Fruit fly (Drosophila melanogaster) Kc167 (cell line): ENCODE data around the gene CG5567.
"Not testable (repeated sequence)": the region's sequence is repeated elsewhere in the genome, so short reads cannot be mapped to it uniquely, and the experiment has no call there.

Experiments
- Myc ChIP-seq: fragments of >200 bp; optimal IDR thresholded peaks from 2 replicates; lab custom pipeline; 2017; ENCODE audit warnings: missing external identifiers
- Sin3A ChIP-seq: fragments of >200 bp; optimal IDR thresholded peaks from 2 replicates; lab custom pipeline; 2018; ENCODE audit warnings: missing external identifiers
- h ChIP-seq: fragments of >200 bp; optimal IDR thresholded peaks from 3 replicates; lab custom pipeline; 2018; ENCODE audit warnings: missing external identifiers
- insv ChIP-seq: fragments of >200 bp; optimal IDR thresholded peaks from 3 replicates; lab custom pipeline; 2018; ENCODE audit warnings: missing external identifiers
- psq ChIP-seq: fragments of >200 bp; optimal IDR thresholded peaks from 2 replicates; lab custom pipeline; 2017; ENCODE audit warnings: missing external identifiers
- ttk ChIP-seq: sonication (Bioruptor generic); optimal IDR thresholded peaks from 2 replicates; lab custom pipeline; 2017; ENCODE audit warnings: missing external identifiers

The CG5567 gene

DNA sequence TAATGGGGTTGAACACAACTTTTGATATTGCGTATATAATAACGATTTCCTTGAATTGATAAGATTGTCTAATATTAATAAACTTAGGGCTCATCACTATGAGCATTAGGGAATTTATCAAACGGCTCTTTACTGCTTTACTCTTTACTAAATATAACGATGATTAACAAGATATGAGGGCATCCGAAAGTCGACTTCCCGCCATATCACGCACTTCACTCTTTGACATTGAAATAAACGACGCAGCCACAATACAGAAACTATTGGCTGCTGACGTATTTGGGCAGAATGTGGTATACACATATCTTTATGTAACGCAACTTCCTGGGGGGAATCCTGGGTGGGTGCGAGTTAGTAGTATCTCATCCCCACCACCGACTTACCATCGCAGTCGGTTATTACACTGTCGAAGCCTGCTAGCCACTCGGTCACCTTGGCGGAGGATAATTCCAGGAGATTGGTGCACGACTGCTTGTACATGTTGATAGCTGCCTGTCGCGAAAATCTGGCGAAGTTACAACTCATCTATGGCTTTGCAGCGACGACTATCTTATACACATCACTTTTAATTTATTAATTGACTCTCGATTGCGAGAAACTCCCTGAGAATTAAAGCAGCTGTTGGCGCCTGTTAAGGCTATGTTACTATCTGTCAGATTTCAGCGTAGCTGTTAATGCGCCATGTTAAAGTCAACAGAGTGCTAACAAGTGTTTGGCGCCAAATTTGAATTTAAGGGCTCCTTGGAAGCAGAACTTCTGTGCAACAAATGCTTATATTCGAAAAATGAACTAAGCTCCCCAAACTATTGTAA is at the start of gene CG5567:
CG5567 (minus strand) TSS at position 653 of the 812 bp plus-strand sequence.
- no peak for TF ChIP-seq Myc (lab: Kevin White, UChicago)
- TF ChIP-seq Sin3A (lab: Kevin White, UChicago), result no peak
- TF ChIP-seq insv, result no peak
- no peak for TF ChIP-seq psq (lab: Kevin White, UChicago)
- TF ChIP-seq h (lab: Kevin White, UChicago), result no peak
- no peak for TF ChIP-seq ttk (lab: Kevin White, UChicago)

DNA sequence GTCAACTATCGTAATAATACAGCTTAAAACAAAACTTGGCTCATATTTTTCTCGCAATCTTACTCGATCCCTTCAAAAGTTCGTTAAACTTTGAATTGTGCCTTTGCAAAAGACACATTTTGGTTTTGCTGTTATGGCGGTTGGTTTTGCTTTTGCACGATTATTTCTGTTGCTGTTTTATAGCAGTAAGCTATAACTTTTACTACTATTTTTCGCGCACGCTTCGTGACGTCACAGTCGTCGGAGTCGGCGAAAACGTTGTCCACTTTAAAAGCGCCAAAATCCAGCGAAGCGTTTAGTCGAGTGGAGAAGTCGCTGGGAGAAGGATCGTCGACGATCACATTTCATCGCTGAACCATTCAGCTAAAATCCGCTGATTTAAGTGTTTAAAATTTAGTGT is 44.0 kb upstream of the CG5567 start, which contains the start of gene CG7402:
CG7402 (plus strand) TSS at position 313 of the 400 bp plus-strand sequence.
- no peak for TF ChIP-seq insv
- no peak for TF ChIP-seq Myc (lab: Kevin White, UChicago)
- no peak for TF ChIP-seq h (lab: Kevin White, UChicago)
- TF ChIP-seq psq (lab: Kevin White, UChicago), result no peak
- TF ChIP-seq Sin3A (lab: Kevin White, UChicago), result no peak
- no peak for TF ChIP-seq ttk (lab: Kevin White, UChicago)

DNA sequence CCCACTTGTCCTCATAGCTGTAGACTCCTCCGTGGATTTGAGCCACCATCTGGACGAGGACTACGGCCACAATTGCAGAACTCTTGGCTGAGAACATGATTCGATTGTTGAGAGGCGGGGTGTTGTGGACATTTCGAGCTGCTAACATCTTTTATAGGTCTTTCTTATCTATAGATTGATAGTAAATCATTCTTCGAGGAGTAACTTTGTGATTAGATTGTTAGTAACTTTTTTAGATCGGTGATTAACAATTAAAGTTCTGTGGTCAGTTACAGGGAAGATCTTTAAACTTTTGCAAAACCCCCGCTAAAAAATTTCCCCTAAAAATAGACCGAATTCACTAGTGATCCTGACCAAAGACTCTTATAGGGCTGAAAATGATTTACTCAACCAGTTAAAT is 43.2 kb upstream of the CG5567 start, which contains the start of gene CG16775:
CG16775 (minus strand) TSS at position 101 of the 400 bp plus-strand sequence.
- TF ChIP-seq h (lab: Kevin White, UChicago) (no peak), Myc (lab: Kevin White, UChicago) (no peak), Sin3A (lab: Kevin White, UChicago) (no peak), insv (no peak)

dm6 chr3L:17884276-17884675 is 40.9 kb upstream of the CG5567 start, which contains the start of gene CG5506:
Gene CG5506 (minus strand): TSS chr3L:17884376.
- TF ChIP-seq psq (lab: Kevin White, UChicago) (no peak), insv (no peak), Sin3A (lab: Kevin White, UChicago) (no peak), Myc (lab: Kevin White, UChicago) (no peak), ttk (lab: Kevin White, UChicago) (no peak), h (lab: Kevin White, UChicago) (no peak)

dm6 chr3L:17878781-17879360 is 35.5 kb upstream of the CG5567 start, which contains the start of gene CG7408:
Gene CG7408 (plus strand): TSS chr3L:17879096.
- TF ChIP-seq h (lab: Kevin White, UChicago) (no peak), ttk (lab: Kevin White, UChicago) (no peak)

dm6 chr3L:17858174-17858573 is 14.8 kb upstream of the CG5567 start, which contains the start of gene CG34002:
Gene CG34002 (plus strand): TSS chr3L:17858474.
- not testable (repeated sequence) for TF ChIP-seq Sin3A, h, ttk (lab: Kevin White, UChicago)

DNA sequence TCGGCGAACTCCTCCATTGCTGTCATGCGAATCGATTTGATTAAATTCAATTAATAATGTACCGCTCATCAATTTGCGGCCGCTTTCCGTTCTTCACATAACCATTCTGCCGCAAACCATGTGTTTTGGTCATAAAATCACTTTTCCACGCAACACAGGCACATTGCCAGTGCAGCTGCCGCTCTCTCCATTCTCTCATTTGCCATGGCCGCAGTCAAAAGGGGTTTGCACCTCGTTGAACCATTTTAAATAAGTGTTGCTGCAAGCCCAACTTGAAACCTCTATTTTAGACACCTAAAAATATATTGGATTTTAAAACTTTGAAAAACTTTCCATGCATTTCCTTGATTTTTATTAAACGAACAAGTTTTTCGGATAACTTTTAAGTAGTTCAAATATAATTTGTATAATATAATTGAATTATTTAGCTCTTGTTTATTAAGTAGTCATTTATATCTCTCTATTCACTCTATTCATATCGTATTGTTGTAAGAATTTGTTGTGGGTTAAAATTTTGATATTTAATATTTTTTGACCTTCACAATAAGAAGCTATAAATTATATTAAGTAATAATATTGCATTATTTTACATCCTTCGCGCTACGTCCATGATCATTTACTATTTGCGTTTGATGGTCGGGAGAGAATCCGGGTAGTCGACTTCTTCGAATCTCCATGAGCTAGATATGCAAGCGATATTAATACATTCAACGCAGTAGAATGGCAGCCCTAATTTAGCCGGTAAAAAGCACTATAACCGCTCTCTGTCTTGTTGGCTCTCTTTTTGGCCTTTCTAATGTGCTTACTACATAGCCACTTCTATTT is 13.5 kb upstream of the CG5567 start, which contains the start of gene CG5535:
CG5535 (minus strand) TSS at position 140 of the 825 bp plus-strand sequence.
- TF ChIP-seq Myc (lab: Kevin White, UChicago) (no peak), Sin3A (lab: Kevin White, UChicago) (no peak), insv (no peak), psq (lab: Kevin White, UChicago) (no peak), ttk (lab: Kevin White, UChicago) (no peak), h (lab: Kevin White, UChicago) (no peak)

- TF ChIP-seq ttk (lab: Kevin White, UChicago) (no peak), h (lab: Kevin White, UChicago) (no peak), Myc (lab: Kevin White, UChicago) (no peak), insv (no peak), psq (lab: Kevin White, UChicago) (no peak), Sin3A (lab: Kevin White, UChicago) (no peak)
These were observed 6.2 kb upstream of the CG5567 start, which contains the start of gene TrpRS-m for dm6 chr3L:17849517-17849916. Gene TrpRS-m (plus strand): TSS chr3L:17849727.

- TF ChIP-seq insv, result no peak
- no peak for TF ChIP-seq h (lab: Kevin White, UChicago)
- TF ChIP-seq psq (lab: Kevin White, UChicago), result no peak
- TF ChIP-seq ttk (lab: Kevin White, UChicago), result no peak
- no peak for TF ChIP-seq Sin3A (lab: Kevin White, UChicago)
- TF ChIP-seq Myc (lab: Kevin White, UChicago), result no peak
These were observed 3.6 kb upstream of the CG5567 start for dm6 chr3L:17846982-17847355.

DNA sequence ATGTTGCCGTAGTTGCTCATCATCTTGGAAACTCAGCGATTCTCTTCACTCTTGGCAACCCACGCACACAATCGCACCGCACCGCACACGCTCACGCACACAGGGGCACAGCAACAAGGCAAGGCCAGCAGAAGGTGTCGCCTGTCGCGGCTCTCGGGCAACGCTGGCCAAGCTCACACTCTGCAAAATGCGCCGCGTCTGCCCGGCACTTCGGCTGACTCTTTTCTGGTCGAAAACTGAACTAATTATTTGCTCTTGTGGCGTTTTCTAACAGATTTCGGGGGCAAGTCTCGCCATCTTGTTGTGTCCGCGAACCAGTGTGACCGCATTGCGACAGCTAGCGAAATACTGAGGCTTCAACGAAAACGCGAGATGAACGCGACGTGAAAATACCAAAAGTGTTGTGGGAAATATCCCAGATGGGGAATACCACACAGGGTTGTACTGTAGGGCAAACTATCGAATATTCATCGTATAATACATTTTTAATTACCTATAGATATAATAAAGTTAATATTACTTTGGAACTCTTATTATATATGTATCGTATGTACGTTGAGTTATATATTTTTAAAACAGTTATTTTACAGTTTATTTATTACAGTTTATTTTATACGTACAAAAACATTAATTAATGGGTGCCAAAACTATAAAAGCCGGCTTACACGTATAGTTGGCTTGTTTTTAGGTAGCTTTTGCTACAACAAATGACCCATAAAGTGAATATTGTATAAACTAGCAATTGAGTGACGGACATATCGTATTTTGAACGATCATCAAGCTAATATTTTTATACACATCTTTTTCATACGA is 3.0 kb upstream of the CG5567 start, which contains the start of the genes MED19 and CG7430:
MED19 (minus strand) TSS at position 333 of the 813 bp plus-strand sequence.
CG7430 (plus strand) TSS at position 748 of the 813 bp plus-strand sequence.
- TF ChIP-seq h (lab: Kevin White, UChicago) (no peak), psq (lab: Kevin White, UChicago) (no peak), Sin3A (lab: Kevin White, UChicago) (no peak), ttk (lab: Kevin White, UChicago) (no peak), Myc (lab: Kevin White, UChicago) (no peak), insv (no peak)
